Fruit fly (Drosophila melanogaster): ENCODE data around the gene CG3719.

CG3719 gene

DNA sequence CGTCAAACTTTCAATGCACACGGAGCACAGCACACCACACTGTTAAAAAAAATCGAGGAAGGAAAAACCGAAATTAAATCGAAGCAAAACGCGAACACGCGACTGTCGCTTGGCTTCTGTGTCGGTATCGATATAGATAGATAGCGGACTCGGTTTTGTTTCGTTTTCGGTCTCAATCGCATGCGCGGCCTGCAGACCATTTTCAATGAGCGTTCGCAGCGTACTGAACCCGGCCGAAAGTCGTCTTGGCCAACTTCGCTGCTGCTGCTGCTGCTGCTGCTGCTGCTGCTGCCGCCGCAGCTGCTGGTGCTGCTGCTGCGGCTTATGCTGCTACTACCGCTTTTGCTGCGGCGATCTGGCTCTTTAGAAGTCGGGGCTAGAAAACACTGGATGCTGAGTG lies 42.3 kb downstream of the CG3719 start (continued):
- no peak for TF ChIP-seq pan (optimal IDR thresholded peaks at IDR 0.05)
- peak in 1 of 2 experiments; percentile 15 for TF ChIP-seq pan (GFP tag; optimal IDR thresholded peaks at IDR 0.05 in 1 of 2, IDR thresholded peaks at IDR 0.05 in 1 of 2)
- no peak for TF ChIP-seq CG4328 (GFP tag; optimal IDR thresholded peaks at IDR 0.05)
- no peak for TF ChIP-seq Meics (GFP tag; optimal IDR thresholded peaks at IDR 0.05)
- peak; percentile 43 for TF ChIP-seq Med (GFP tag)
- no peak for TF ChIP-seq CG9437 (GFP tag; optimal IDR thresholded peaks at IDR 0.05)
- no peak for TF ChIP-seq CG16813 (GFP tag; IDR thresholded peaks at IDR 0.05; ENCODE audit: partially characterized antibody)
- no peak for TF ChIP-seq Rx (GFP tag; IDR thresholded peaks at IDR 0.05)
- no peak for TF ChIP-seq Ada2b (GFP tag; IDR thresholded peaks at IDR 0.05)
- no peak for TF ChIP-seq CG8089 (GFP tag; optimal IDR thresholded peaks at IDR 0.05)
- no peak for TF ChIP-seq trem (tag; optimal IDR thresholded peaks at IDR 0.05)
- no peak for TF ChIP-seq CG10654 (GFP tag; optimal IDR thresholded peaks at IDR 0.05)
- TF ChIP-seq sens-2 (GFP tag; IDR thresholded peaks at IDR 0.05): no peak
- TF ChIP-seq CG32772 (GFP tag; IDR thresholded peaks at IDR 0.05): no peak
- TF ChIP-seq vvl (GFP tag; IDR thresholded peaks at IDR 0.05): peak; percentile 6; the same call in 1 of the 2 replicates
- TF ChIP-seq row (GFP tag; IDR thresholded peaks at IDR 0.05): peak; percentile 12; the same call in 1 of the 3 replicates
- 0 out of 2 replicates have a peak, but pooled peaks have one; percentile 17 for TF ChIP-seq CG13287 (GFP tag; IDR thresholded peaks at IDR 0.05; ENCODE audit: partially characterized antibody)
- TF ChIP-seq CG12769 (tag; optimal IDR thresholded peaks at IDR 0.05): peak; percentile 21
- no peak for TF ChIP-seq CG8478 (optimal IDR thresholded peaks at IDR 0.05)
- TF ChIP-seq CG34422 (GFP tag; IDR thresholded peaks at IDR 0.05): peak; percentile 43; the same call in 1 of the 3 replicates
- no peak for TF ChIP-seq prd (optimal IDR thresholded peaks at IDR 0.05)
- TF ChIP-seq prd (GFP tag; IDR thresholded peaks at IDR 0.05): no peak
- no peak for TF ChIP-seq CG7987 (GFP tag; optimal IDR thresholded peaks at IDR 0.05)
- no peak for TF ChIP-seq CG34376 (GFP tag; optimal IDR thresholded peaks at IDR 0.05)
- TF ChIP-seq fu2 (GFP tag; optimal IDR thresholded peaks at IDR 0.05): no peak
- TF ChIP-seq Blimp-1 (GFP tag; optimal IDR thresholded peaks at IDR 0.05): no peak
- TF ChIP-seq HLH3B (GFP tag; IDR thresholded peaks at IDR 0.05): no peak
- 0 out of 3 replicates have a peak, but pooled peaks have one; percentile 13 for TF ChIP-seq CG6175 (GFP tag; IDR thresholded peaks at IDR 0.05)
- TF ChIP-seq CG12236 (GFP tag; optimal IDR thresholded peaks at IDR 0.05): no peak
- TF ChIP-seq Sox100B (GFP tag; optimal IDR thresholded peaks at IDR 0.05): no peak
- TF ChIP-seq Gug (GFP tag; IDR thresholded peaks at IDR 0.05): no peak
- TF ChIP-seq D19A (tag; optimal IDR thresholded peaks at IDR 0.05): no peak
- no peak for TF ChIP-seq CG17829 (tag; optimal IDR thresholded peaks at IDR 0.05)
- TF ChIP-seq pita (GFP tag; optimal IDR thresholded peaks at IDR 0.05): no peak
- TF ChIP-seq CG8765 (GFP tag; IDR thresholded peaks at IDR 0.05): no peak
- TF ChIP-seq Atf6 (GFP tag; IDR thresholded peaks at IDR 0.05): no peak
- TF ChIP-seq CG2889 (GFP tag; IDR thresholded peaks at IDR 0.05): no peak
- no peak for TF ChIP-seq CG2875 (GFP tag; optimal IDR thresholded peaks at IDR 0.05)
- no peak for TF ChIP-seq Fer3 (tag; optimal IDR thresholded peaks at IDR 0.05)
- TF ChIP-seq ftz-f1 (GFP tag; optimal IDR thresholded peaks at IDR 0.05): no peak
- TF ChIP-seq oc (tag; optimal IDR thresholded peaks at IDR 0.05): peak; percentile 15
- TF ChIP-seq CG12299 (tag; optimal IDR thresholded peaks at IDR 0.05): no peak
- no peak for TF ChIP-seq CG6254 (GFP tag; optimal IDR thresholded peaks at IDR 0.05)
- TF ChIP-seq cato (GFP tag; optimal IDR thresholded peaks at IDR 0.05; ENCODE audit: borderline replicate concordance): no peak
- no peak for TF ChIP-seq Doc2 (GFP tag; IDR thresholded peaks at IDR 0.05)
- no peak for TF ChIP-seq MBD-R2 (GFP tag; IDR thresholded peaks at IDR 0.05)
- TF ChIP-seq CG5180 (GFP tag; optimal IDR thresholded peaks at IDR 0.05): no peak
- TF ChIP-seq CG4404 (GFP tag; IDR thresholded peaks at IDR 0.05): no peak
- TF ChIP-seq Dp (GFP tag; optimal IDR thresholded peaks at IDR 0.05): no peak
- no peak for TF ChIP-seq her (GFP tag; optimal IDR thresholded peaks at IDR 0.05)
- TF ChIP-seq CG33557 (GFP tag; optimal IDR thresholded peaks at IDR 0.05): no peak
- TF ChIP-seq CG2120 (GFP tag; optimal IDR thresholded peaks at IDR 0.05): no peak
- TF ChIP-seq ssp (GFP tag; IDR thresholded peaks at IDR 0.05): no peak

All from whole organism, embryonic.